Fruit fly (Drosophila melanogaster) whole organism, embryonic: ENCODE data around the gene CG3690.

Source experiments
- ATbp ChIP-seq: fragments of 200-800 bp; sonication (Bioruptor generic); optimal IDR thresholded peaks from 2 replicates; lab custom pipeline; 2017; ENCODE audit warnings: missing biosample characterization, mild to moderate bottlenecking, missing genetic modification characterization, missing genetic modification reagents
- Adf1 ChIP-seq: fragments of 200-800 bp; sonication (Bioruptor generic); IDR thresholded peaks from 2 replicates; pipeline ENCODE4 v1.3.6; 2022; ENCODE audit warnings: missing biosample characterization, missing genetic modification characterization
- Atf6 ChIP-seq: fragments of 200-800 bp; sonication (Bioruptor generic); IDR thresholded peaks from 2 replicates; pipeline ENCODE4 v1.3.6; 2022; ENCODE audit warnings: missing biosample characterization, missing genetic modification characterization
- CG11456 ChIP-seq: fragments of 200-800 bp; sonication (Bioruptor generic); IDR thresholded peaks from 3 replicates; pipeline ENCODE4 v1.3.6; 2022; ENCODE audit warnings: missing biosample characterization, missing genetic modification characterization
- CG12769 ChIP-seq: fragments of 200-800 bp; sonication (Bioruptor generic); optimal IDR thresholded peaks from 2 replicates; lab custom pipeline; 2019; ENCODE audit warnings: missing biosample characterization, mild to moderate bottlenecking, missing genetic modification characterization, moderate library complexity
- CG13624 ChIP-seq: fragments of 200-800 bp; sonication (Bioruptor generic); optimal IDR thresholded peaks from 2 replicates; lab custom pipeline; 2016; ENCODE audit warnings: missing biosample characterization, missing genetic modification characterization
- CG14441 ChIP-seq: fragments of 200-800 bp; sonication (Bioruptor generic); IDR thresholded peaks from 2 replicates; pipeline ENCODE4 v1.3.6; 2022; ENCODE audit warnings: missing biosample characterization, missing genetic modification characterization
- CG14710 ChIP-seq: fragments of 200-800 bp; sonication (Bioruptor generic); optimal IDR thresholded peaks from 3 replicates; lab custom pipeline; 2019; ENCODE audit warnings: missing biosample characterization, mild to moderate bottlenecking, missing genetic modification characterization, moderate library complexity
- CG15269 ChIP-seq: fragments of 200-800 bp; sonication (Bioruptor generic); optimal IDR thresholded peaks from 2 replicates; lab custom pipeline; 2018; ENCODE audit warnings: missing biosample characterization, mild to moderate bottlenecking, missing genetic modification characterization, moderate library complexity
- CG17328 ChIP-seq: fragments of 200-800 bp; sonication (Bioruptor generic); IDR thresholded peaks from 2 replicates; pipeline ENCODE4 v1.3.6; 2022; ENCODE audit warnings: missing biosample characterization, missing genetic modification characterization
- CG2678 ChIP-seq: fragments of 200-800 bp; sonication (Bioruptor generic); optimal IDR thresholded peaks from 3 replicates; lab custom pipeline; 2019; ENCODE audit warnings: missing biosample characterization, mild to moderate bottlenecking, missing genetic modification characterization, moderate library complexity
- CG3065 ChIP-seq: fragments of 200-800 bp; sonication (Bioruptor generic); optimal IDR thresholded peaks from 2 replicates; lab custom pipeline; 2016; ENCODE audit warnings: missing biosample characterization, missing genetic modification characterization
- CG3281 ChIP-seq: fragments of 200-800 bp; sonication (Bioruptor generic); optimal IDR thresholded peaks from 3 replicates; lab custom pipeline; 2017; ENCODE audit warnings: missing biosample characterization, mild to moderate bottlenecking, missing genetic modification characterization
- CG42726 ChIP-seq: fragments of 200-800 bp; sonication (Bioruptor generic); IDR thresholded peaks from 2 replicates; pipeline ENCODE4 v1.3.6; 2022; ENCODE audit warnings: missing biosample characterization, missing genetic modification characterization; ENCODE audit not compliant: partially characterized antibody
- CG4328 ChIP-seq: fragments of 200-800 bp; sonication (Bioruptor generic); optimal IDR thresholded peaks from 3 replicates; lab custom pipeline; 2017; ENCODE audit warnings: missing biosample characterization, missing genetic modification reagents, missing genetic modification characterization
- CG4360 ChIP-seq: fragments of 200-800 bp; sonication (Bioruptor generic); IDR thresholded peaks from 2 replicates; pipeline ENCODE4 v1.3.6; 2022; ENCODE audit warnings: missing biosample characterization, missing genetic modification characterization
- CG7786 ChIP-seq: fragments of 200-800 bp; sonication (Bioruptor generic); optimal IDR thresholded peaks from 2 replicates; lab custom pipeline; 2016; ENCODE audit warnings: missing biosample characterization, missing genetic modification characterization
- CG7839 ChIP-seq: fragments of 200-800 bp; sonication (Bioruptor generic); optimal IDR thresholded peaks from 3 replicates; lab custom pipeline; 2018; ENCODE audit warnings: missing biosample characterization, mild to moderate bottlenecking, missing genetic modification characterization, moderate library complexity
- Dad ChIP-seq: fragments of 200-800 bp; sonication (Bioruptor generic); optimal IDR thresholded peaks from 3 replicates; lab custom pipeline; 2016; ENCODE audit warnings: missing biosample characterization, missing genetic modification characterization
- Fer1 ChIP-seq: fragments of 200-800 bp; sonication (Bioruptor generic); optimal IDR thresholded peaks from 2 replicates; lab custom pipeline; 2017; ENCODE audit warnings: missing biosample characterization, mild to moderate bottlenecking, missing genetic modification characterization
- Gug ChIP-seq: fragments of 200-800 bp; sonication (Bioruptor generic); IDR thresholded peaks from 4 replicates; pipeline ENCODE4 v1.3.6; 2022; ENCODE audit warnings: missing biosample characterization, missing genetic modification characterization
- HLH3B ChIP-seq: fragments of 200-800 bp; sonication (Bioruptor generic); IDR thresholded peaks from 2 replicates; pipeline ENCODE4 v1.3.6; 2022; ENCODE audit warnings: missing biosample characterization, missing genetic modification characterization
- HLH54F ChIP-seq: fragments of 200-800 bp; sonication (Bioruptor generic); optimal IDR thresholded peaks from 3 replicates; lab custom pipeline; 2016; ENCODE audit warnings: missing biosample characterization, missing genetic modification characterization
- Oli ChIP-seq: fragments of 200-800 bp; sonication (Bioruptor generic); optimal IDR thresholded peaks from 2 replicates; lab custom pipeline; 2018; ENCODE audit warnings: missing biosample characterization, mild to moderate bottlenecking, missing genetic modification characterization, moderate library complexity
- Ravus ChIP-seq: fragments of 200-800 bp; sonication (Bioruptor generic); IDR thresholded peaks from 2 replicates; pipeline ENCODE4 v1.3.6; 2022; ENCODE audit warnings: missing biosample characterization, missing genetic modification characterization
- Rfx ChIP-seq: fragments of 200-800 bp; sonication (Bioruptor generic); IDR thresholded peaks from 2 replicates; pipeline ENCODE4 v1.3.6; 2022; ENCODE audit warnings: missing biosample characterization, missing genetic modification characterization
- Side ChIP-seq: fragments of 200-800 bp; sonication (Bioruptor generic); optimal IDR thresholded peaks from 2 replicates; lab custom pipeline; 2016; ENCODE audit warnings: missing biosample characterization, missing genetic modification characterization
- Taf1 ChIP-seq: fragments of 200-800 bp; sonication (Bioruptor generic); IDR thresholded peaks from 2 replicates; pipeline ENCODE4 v1.3.6; 2022; ENCODE audit warnings: missing biosample characterization, missing genetic modification characterization
- bab2 ChIP-seq: fragments of 200-800 bp; sonication (Bioruptor generic); optimal IDR thresholded peaks from 2 replicates; lab custom pipeline; 2016; ENCODE audit warnings: missing biosample characterization, missing genetic modification characterization
- br ChIP-seq: fragments of >200 bp; optimal IDR thresholded peaks from 2 replicates; lab custom pipeline; 2017
- dimm ChIP-seq: fragments of 200-800 bp; sonication (Bioruptor generic); IDR thresholded peaks from 2 replicates; pipeline ENCODE4 v1.3.6; 2022; ENCODE audit warnings: missing biosample characterization, missing genetic modification characterization
- dmrt99B ChIP-seq: fragments of 200-800 bp; sonication (Bioruptor generic); optimal IDR thresholded peaks from 2 replicates; lab custom pipeline; 2018; ENCODE audit warnings: missing biosample characterization, mild to moderate bottlenecking, missing genetic modification characterization, moderate library complexity
- ewg ChIP-seq: fragments of 200-800 bp; sonication (Bioruptor generic); optimal IDR thresholded peaks from 3 replicates; lab custom pipeline; 2017; ENCODE audit warnings: mild to moderate bottlenecking, missing biosample characterization, missing genetic modification reagents, missing genetic modification characterization
- eyg ChIP-seq: fragments of 200-800 bp; sonication (Bioruptor generic); optimal IDR thresholded peaks from 3 replicates; lab custom pipeline; 2016; ENCODE audit warnings: missing biosample characterization, missing genetic modification characterization
- fu2 ChIP-seq: fragments of 200-800 bp; sonication (Bioruptor generic); optimal IDR thresholded peaks from 2 replicates; lab custom pipeline; 2016; ENCODE audit warnings: missing biosample characterization, missing genetic modification characterization
- gem ChIP-seq: fragments of 200-800 bp; sonication (Bioruptor generic); optimal IDR thresholded peaks from 2 replicates; lab custom pipeline; 2019; ENCODE audit warnings: missing biosample characterization, mild to moderate bottlenecking, missing genetic modification characterization, moderate library complexity
- hb ChIP-seq: fragments of 200-800 bp; sonication (Bioruptor generic); IDR thresholded peaks from 3 replicates; pipeline ENCODE4 v1.3.6; 2022; ENCODE audit warnings: missing biosample characterization, missing genetic modification characterization; ENCODE audit not compliant: partially characterized antibody
- lab ChIP-seq: fragments of 200-800 bp; sonication (Bioruptor generic); optimal IDR thresholded peaks from 3 replicates; lab custom pipeline; 2017; ENCODE audit warnings: missing biosample characterization, missing genetic modification characterization, mild to moderate bottlenecking, moderate library complexity, missing genetic modification reagents
- mam ChIP-seq: fragments of 200-800 bp; sonication (Bioruptor generic); optimal IDR thresholded peaks from 3 replicates; lab custom pipeline; 2016; ENCODE audit warnings: missing biosample characterization, missing genetic modification characterization
- nau ChIP-seq: fragments of 200-800 bp; sonication (Bioruptor generic); optimal IDR thresholded peaks from 3 replicates; lab custom pipeline; 2017; ENCODE audit warnings: missing biosample characterization, mild to moderate bottlenecking, missing genetic modification characterization, missing genetic modification reagents
- nerfin-1 ChIP-seq: fragments of 200-800 bp; sonication (Bioruptor generic); optimal IDR thresholded peaks from 3 replicates; lab custom pipeline; 2019; ENCODE audit warnings: missing biosample characterization, mild to moderate bottlenecking, missing genetic modification characterization, moderate library complexity
- otp ChIP-seq: fragments of 200-800 bp; sonication (Bioruptor generic); IDR thresholded peaks from 3 replicates; pipeline ENCODE4, ENCODE4 v1.3.6; 2022; ENCODE audit warnings: missing biosample characterization, missing genetic modification characterization
- prd ChIP-seq, 3 experiments: fragments of >200 bp in 2 of 3; fragments of 200-800 bp in 1 of 3; sonication (Bioruptor generic) in 1 of 3; optimal IDR thresholded peaks in 2 of 3; IDR thresholded peaks in 1 of 3; 2 replicates in 2 of 3; 3 replicates in 1 of 3; pipeline versions ENCODE4 v1.3.6 to Lab custom; 2017 to 2022; ENCODE audit warnings: missing biosample characterization in 1 of 3, missing genetic modification characterization in 1 of 3
- row ChIP-seq: fragments of 200-800 bp; sonication (Bioruptor generic); IDR thresholded peaks from 3 replicates; pipeline ENCODE4 v1.3.6; 2022; ENCODE audit warnings: missing biosample characterization, missing genetic modification characterization
- sob ChIP-seq: fragments of 200-800 bp; sonication (Bioruptor generic); IDR thresholded peaks from 2 replicates; pipeline ENCODE4 v1.3.6; 2022; ENCODE audit warnings: missing biosample characterization, missing genetic modification characterization
- vnd ChIP-seq: fragments of 200-800 bp; sonication (Bioruptor generic); IDR thresholded peaks from 3 replicates; pipeline ENCODE4 v1.3.6; 2022; ENCODE audit warnings: missing biosample characterization, missing genetic modification characterization; ENCODE audit not compliant: partially characterized antibody
- wdn ChIP-seq: fragments of 200-800 bp; sonication (Bioruptor generic); IDR thresholded peaks from 2 replicates; pipeline ENCODE4 v1.3.6; 2022; ENCODE audit warnings: missing biosample characterization, missing genetic modification characterization
- zf30C ChIP-seq: fragments of 200-800 bp; sonication (Bioruptor generic); optimal IDR thresholded peaks from 3 replicates; lab custom pipeline; 2018; ENCODE audit warnings: missing biosample characterization, mild to moderate bottlenecking, missing genetic modification characterization
- zfh1 ChIP-seq: fragments of 200-800 bp; sonication (Bioruptor generic); IDR thresholded peaks from 3 replicates; pipeline ENCODE4 v1.3.6; 2022; ENCODE audit warnings: missing biosample characterization, missing genetic modification characterization

The CG3690 gene

DNA sequence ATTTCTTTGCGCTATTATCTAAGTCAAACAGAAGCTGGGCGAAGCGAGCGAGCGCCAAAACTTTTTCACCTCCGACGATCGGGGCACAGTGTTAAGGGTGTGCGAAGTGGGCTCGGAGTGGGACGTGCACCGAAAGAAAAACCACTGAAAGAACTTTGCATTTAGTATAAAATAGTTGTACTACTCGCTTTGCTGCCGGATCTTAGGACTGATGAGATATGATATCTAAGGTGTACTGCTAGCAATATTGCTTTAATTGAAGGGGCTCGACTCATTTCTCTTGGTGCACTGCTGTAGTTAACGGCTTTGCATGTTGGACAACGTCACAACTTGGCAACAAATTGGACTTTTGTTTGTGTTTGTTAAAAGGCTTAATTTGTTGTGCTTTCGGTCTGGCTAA lies 2.1 kb upstream of the CG3690 start (continued):
- peak; percentile 10 for TF ChIP-seq lab (GFP tag; lab: Kevin White, UChicago)

DNA sequence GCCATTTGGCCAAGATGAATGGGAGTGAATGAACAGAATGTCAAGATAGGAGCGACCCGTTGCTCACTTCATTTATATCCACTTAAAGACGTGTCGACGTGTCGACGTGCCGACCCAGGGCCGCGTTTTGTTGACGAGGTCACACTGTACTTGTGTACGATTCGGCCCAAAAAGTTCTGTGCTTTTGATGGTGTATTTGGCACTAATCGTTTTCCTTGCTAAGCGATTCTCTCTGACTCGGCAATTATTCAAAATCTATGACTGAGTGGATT lies 3.5 kb downstream of the CG3690 start:
- TF ChIP-seq CG42726 (GFP tag; lab: Robert Waterston, UW) (no peak), row (GFP tag; lab: Robert Waterston, UW) (peak; percentile 73), CG14441 (GFP tag; lab: Robert Waterston, UW) (peak; percentile 56; the same call in 1 of the 2 replicates), eyg (GFP tag; lab: Kevin White, UChicago) (no peak), CG7786 (peak; percentile 40), dmrt99B (tag; lab: Kevin White, UChicago) (no peak), ATbp (no peak), CG13624 (GFP tag; lab: Kevin White, UChicago) (peak; percentile 50), bab2 (peak; percentile 23), CG4328 (no peak), Ravus (GFP tag; lab: Robert Waterston, UW) (no peak), zf30C (no peak), nau (no peak), CG17328 (GFP tag; lab: Robert Waterston, UW) (no peak), Taf1 (0 out of 2 replicates have a peak, but pooled peaks have one; percentile 17), CG14710 (tag; lab: Kevin White, UChicago) (no peak), HLH3B (GFP tag; lab: Robert Waterston, UW) (0 out of 2 replicates have a peak, but pooled peaks have one; percentile 19), CG7839 (tag; lab: Kevin White, UChicago) (peak; percentile 34), nerfin-1 (tag; lab: Kevin White, UChicago) (no peak), Gug (peak; percentile 40; the same call in 2 of the 4 replicates), fu2 (GFP tag; lab: Kevin White, UChicago) (peak; percentile 13), sob (GFP tag; lab: Robert Waterston, UW) (peak; percentile 26; the same call in 1 of the 2 replicates), wdn (GFP tag; lab: Robert Waterston, UW) (no peak; the same call in 1 of the 2 replicates), zfh1 (0 out of 3 replicates have a peak, but pooled peaks have one; percentile 41), prd (optimal IDR thresholded peaks at IDR 0.05; lab: Kevin White, UChicago) (no peak), prd (GFP tag; IDR thresholded peaks at IDR 0.05; lab: Robert Waterston, UW) (peak; percentile 34; the same call in 1 of the 3 replicates), gem (tag; lab: Kevin White, UChicago) (peak; percentile 20), Atf6 (GFP tag; lab: Robert Waterston, UW) (peak; percentile 50; the same call in 1 of the 2 replicates), CG3065 (GFP tag; lab: Kevin White, UChicago) (no peak), dimm (GFP tag; lab: Robert Waterston, UW) (no peak), otp (0 out of 3 replicates have a peak, but pooled peaks have one; percentile 20), br (lab: Kevin White, UChicago) (no peak), CG2678 (peak; percentile 42), Adf1 (0 out of 2 replicates have a peak, but pooled peaks have one; percentile 5), mam (peak; percentile 43), CG11456 (no peak), CG4360 (no peak), Dad (GFP tag; lab: Kevin White, UChicago) (no peak), Side (GFP tag; lab: Kevin White, UChicago) (no peak), Rfx (peak; percentile 76), CG3281 (GFP tag; lab: Kevin White, UChicago) (no peak), Fer1 (peak; percentile 43), vnd (GFP tag; lab: Robert Waterston, UW) (no peak), CG15269 (tag; lab: Kevin White, UChicago) (peak; percentile 5), Oli (tag; lab: Kevin White, UChicago) (peak; percentile 3), ewg (GFP tag; lab: Kevin White, UChicago) (no peak), HLH54F (no peak), hb (GFP tag; lab: Robert Waterston, UW) (no peak), CG12769 (peak; percentile 72)
